Worm (Caenorhabditis elegans) whole organism, L2 larva: Measurements from ENCODE around the gene C39B5.14.

Source experiments
- C34F6.9 ChIP-seq: fragments of 150-350 bp; optimal IDR thresholded peaks from 2 replicates; lab custom pipeline; 2014; ENCODE audit warnings: missing biosample characterization, missing genetic modification characterization
- F13H6.1 ChIP-seq: sonication (generic microtip); optimal IDR thresholded peaks from 2 replicates; lab custom pipeline; 2016; ENCODE audit warnings: missing genetic modification characterization, missing compliant biosample characterization
- R02D3.7 ChIP-seq: fragments of 150-350 bp; optimal IDR thresholded peaks from 2 replicates; lab custom pipeline; 2014; ENCODE audit warnings: missing biosample characterization, missing genetic modification characterization
- Y55F3AM.14 ChIP-seq: fragments of 200-800 bp; sonication (Bioruptor generic); optimal IDR thresholded peaks from 2 replicates; lab custom pipeline; 2018; ENCODE audit warnings: mild to moderate bottlenecking, missing genetic modification characterization, missing compliant biosample characterization
- alr-1 ChIP-seq: fragments of 150-350 bp; optimal IDR thresholded peaks from 2 replicates; lab custom pipeline; 2014; ENCODE audit warnings: missing biosample characterization, missing genetic modification characterization
- blmp-1 ChIP-seq: sonication (generic microtip); optimal IDR thresholded peaks from 2 replicates; lab custom pipeline; 2017; ENCODE audit warnings: missing genetic modification characterization, mild to moderate bottlenecking, missing compliant biosample characterization, antibody characterized with exemption, moderate library complexity; ENCODE audit not compliant: insufficient read depth
- ceh-16 ChIP-seq: fragments of 150-350 bp; optimal IDR thresholded peaks from 2 replicates; lab custom pipeline; 2014; ENCODE audit warnings: missing biosample characterization, missing genetic modification characterization
- ceh-82 ChIP-seq: fragments of 150-350 bp; optimal IDR thresholded peaks from 2 replicates; lab custom pipeline; 2014; ENCODE audit warnings: missing biosample characterization, missing genetic modification characterization
- crh-2 ChIP-seq: sonication (generic microtip); optimal IDR thresholded peaks from 2 replicates; lab custom pipeline; 2017; ENCODE audit warnings: missing biosample characterization, missing genetic modification characterization
- dmd-4 ChIP-seq: sonication (generic microtip); optimal IDR thresholded peaks from 2 replicates; lab custom pipeline; 2017; ENCODE audit warnings: missing biosample characterization, missing genetic modification characterization
- egl-27 ChIP-seq: sonication (generic microtip); optimal IDR thresholded peaks from 3 replicates; lab custom pipeline; 2017; ENCODE audit warnings: missing biosample characterization, missing genetic modification reagents, missing genetic modification characterization
- elt-1 ChIP-seq: fragments of 150-350 bp; optimal IDR thresholded peaks from 2 replicates; lab custom pipeline; 2014; ENCODE audit warnings: missing biosample characterization, missing genetic modification characterization
- elt-3 ChIP-seq: sonication (generic microtip); optimal IDR thresholded peaks from 2 replicates; lab custom pipeline; 2017; ENCODE audit warnings: missing biosample characterization, missing genetic modification characterization
- fos-1 ChIP-seq: fragments of 150-350 bp; optimal IDR thresholded peaks from 2 replicates; lab custom pipeline; 2014; ENCODE audit warnings: missing biosample characterization, missing genetic modification characterization
- gmeb-1 ChIP-seq: fragments of 150-350 bp; optimal IDR thresholded peaks from 2 replicates; lab custom pipeline; 2014; ENCODE audit warnings: missing biosample characterization, missing genetic modification characterization
- lin-11 ChIP-seq: fragments of 150-350 bp; sonication (generic microtip); optimal IDR thresholded peaks from 2 replicates; lab custom pipeline; 2014; ENCODE audit warnings: missing biosample characterization, missing genetic modification characterization, inconsistent platforms, mixed read lengths
- lin-13 ChIP-seq: fragments of 150-350 bp; optimal IDR thresholded peaks from 2 replicates; lab custom pipeline; 2014; ENCODE audit warnings: missing biosample characterization, missing genetic modification reagents, missing genetic modification characterization
- lin-39 ChIP-seq: fragments of 150-350 bp; optimal IDR thresholded peaks from 2 replicates; lab custom pipeline; 2014; ENCODE audit warnings: missing biosample characterization, missing genetic modification reagents, missing genetic modification characterization
- lsy-2 ChIP-seq, 2 experiments: fragments of 150-350 bp in 1 of 2; sonication (generic microtip) in 1 of 2; optimal IDR thresholded peaks; 2 replicates each; lab custom pipeline; 2014 to 2017; ENCODE audit warnings: missing biosample characterization in 2 of 2, missing genetic modification characterization in 2 of 2
- mbf-1 ChIP-seq: sonication (generic microtip); optimal IDR thresholded peaks from 2 replicates; lab custom pipeline; 2017; ENCODE audit warnings: missing biosample characterization, missing genetic modification characterization
- nhr-10 ChIP-seq: sonication (generic microtip); optimal IDR thresholded peaks from 2 replicates; lab custom pipeline; 2017; ENCODE audit warnings: missing biosample characterization, missing genetic modification characterization
- nhr-11 ChIP-seq: fragments of 150-350 bp; optimal IDR thresholded peaks from 2 replicates; lab custom pipeline; 2014; ENCODE audit warnings: missing biosample characterization, missing genetic modification characterization
- nhr-129 ChIP-seq: fragments of 150-350 bp; optimal IDR thresholded peaks from 2 replicates; lab custom pipeline; 2014; ENCODE audit warnings: missing biosample characterization, missing genetic modification characterization
- nhr-21 ChIP-seq: fragments of 150-350 bp; optimal IDR thresholded peaks from 2 replicates; lab custom pipeline; 2014; ENCODE audit warnings: missing biosample characterization, missing genetic modification characterization
- nhr-23 ChIP-seq: fragments of 150-350 bp; optimal IDR thresholded peaks from 2 replicates; lab custom pipeline; 2014; ENCODE audit warnings: missing biosample characterization, missing genetic modification reagents, missing genetic modification characterization
- nhr-6 ChIP-seq: fragments of 150-350 bp; optimal IDR thresholded peaks from 2 replicates; lab custom pipeline; 2014; ENCODE audit warnings: missing biosample characterization, missing genetic modification characterization
- nhr-77 ChIP-seq: fragments of 150-350 bp; optimal IDR thresholded peaks from 2 replicates; lab custom pipeline; 2014; ENCODE audit warnings: missing biosample characterization, missing genetic modification characterization
- peb-1 ChIP-seq: fragments of 150-350 bp; optimal IDR thresholded peaks from 2 replicates; lab custom pipeline; 2014; ENCODE audit warnings: missing biosample characterization, missing genetic modification characterization
- sem-4 ChIP-seq: fragments of 150-350 bp; optimal IDR thresholded peaks from 2 replicates; lab custom pipeline; 2014; ENCODE audit warnings: missing biosample characterization, missing genetic modification reagents, missing genetic modification characterization
- skn-1 ChIP-seq: sonication (generic microtip); optimal IDR thresholded peaks from 2 replicates; lab custom pipeline; 2017; ENCODE audit warnings: missing biosample characterization, missing genetic modification characterization
- sma-3 ChIP-seq: sonication (generic microtip); optimal IDR thresholded peaks from 2 replicates; lab custom pipeline; 2016; ENCODE audit warnings: missing genetic modification reagents, missing genetic modification characterization, missing compliant biosample characterization
- sma-9 ChIP-seq, 2 experiments: fragments of 150-350 bp in 1 of 2; sonication (generic microtip) in 1 of 2; optimal IDR thresholded peaks; 2 replicates each; lab custom pipeline; 2014 to 2016; ENCODE audit warnings: missing genetic modification characterization in 2 of 2, mild to moderate bottlenecking in 1 of 2, missing biosample characterization in 1 of 2, missing compliant biosample characterization in 1 of 2, missing genetic modification reagents in 1 of 2, moderate library complexity in 1 of 2
- snpc-4 ChIP-seq: fragments of 150-350 bp; optimal IDR thresholded peaks from 2 replicates; lab custom pipeline; 2014; ENCODE audit warnings: missing biosample characterization, missing genetic modification characterization
- unc-39 ChIP-seq: fragments of 150-350 bp; optimal IDR thresholded peaks from 2 replicates; lab custom pipeline; 2014; ENCODE audit warnings: missing biosample characterization, missing genetic modification characterization
- unc-55 ChIP-seq: fragments of 150-350 bp; sonication (generic microtip); optimal IDR thresholded peaks from 3 replicates; lab custom pipeline; 2014; ENCODE audit warnings: missing biosample characterization, missing genetic modification reagents, missing genetic modification characterization
- unc-62 ChIP-seq: fragments of 150-350 bp; optimal IDR thresholded peaks from 2 replicates; lab custom pipeline; 2014; ENCODE audit warnings: missing biosample characterization, missing genetic modification reagents, missing genetic modification characterization
- zag-1 ChIP-seq: fragments of 150-350 bp; optimal IDR thresholded peaks from 2 replicates; lab custom pipeline; 2014; ENCODE audit warnings: missing biosample characterization, missing genetic modification characterization
- ztf-11 ChIP-seq: sonication (generic microtip); optimal IDR thresholded peaks from 2 replicates; lab custom pipeline; 2017; ENCODE audit warnings: missing biosample characterization, missing genetic modification characterization
- ztf-4 ChIP-seq: fragments of 150-350 bp; optimal IDR thresholded peaks from 2 replicates; lab custom pipeline; 2014; ENCODE audit warnings: missing biosample characterization, missing genetic modification characterization

Gene C39B5.14

DNA sequence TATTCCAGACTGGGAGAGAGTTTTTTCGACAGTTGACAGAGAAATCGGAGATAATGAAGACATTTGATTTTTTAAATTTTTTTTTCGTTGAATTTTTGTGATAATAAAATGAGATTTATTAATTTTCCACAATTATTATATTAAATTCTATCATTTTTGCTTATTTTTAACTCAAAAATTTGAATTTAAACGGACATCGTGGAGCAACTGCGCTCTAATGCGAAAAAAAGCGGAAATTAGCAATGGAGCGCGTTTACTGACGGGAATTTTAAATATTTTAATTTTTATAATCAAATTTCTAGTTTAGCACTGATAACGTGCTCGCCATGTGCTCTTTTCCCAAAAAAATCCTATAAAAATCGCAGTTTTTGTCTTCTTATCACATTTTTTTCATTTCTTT lies at the start of gene C39B5.14:
Gene C39B5.14, plus strand, starts transcription at position 301 of the 400 bp plus-strand sequence.
- TF ChIP-seq nhr-77 (tag; lab: Kevin White, UChicago) (no peak), sma-9 (GFP tag; optimal IDR thresholded peaks at IDR 0.05; lab: Kevin White, UChicago) (no peak), sma-9 (tag; optimal IDR thresholded peaks at IDR 0.05; lab: Kevin White, UChicago) (no peak), nhr-10 (tag; lab: Kevin White, UChicago) (no peak), ztf-11 (tag; lab: Kevin White, UChicago) (no peak), nhr-129 (tag; lab: Kevin White, UChicago) (no peak), ceh-82 (tag; lab: Kevin White, UChicago) (no peak), peb-1 (tag; lab: Kevin White, UChicago) (no peak), lin-13 (GFP tag; lab: Kevin White, UChicago) (no peak), unc-62 (no peak), blmp-1 (tag; lab: Kevin White, UChicago) (no peak), ztf-4 (tag; lab: Kevin White, UChicago) (no peak), sma-3 (no peak), lin-11 (tag; lab: Kevin White, UChicago) (no peak), gmeb-1 (no peak), C34F6.9 (tag; lab: Kevin White, UChicago) (no peak)
- TF ChIP-seq, all 48 proteins: peak for 0

DNA sequence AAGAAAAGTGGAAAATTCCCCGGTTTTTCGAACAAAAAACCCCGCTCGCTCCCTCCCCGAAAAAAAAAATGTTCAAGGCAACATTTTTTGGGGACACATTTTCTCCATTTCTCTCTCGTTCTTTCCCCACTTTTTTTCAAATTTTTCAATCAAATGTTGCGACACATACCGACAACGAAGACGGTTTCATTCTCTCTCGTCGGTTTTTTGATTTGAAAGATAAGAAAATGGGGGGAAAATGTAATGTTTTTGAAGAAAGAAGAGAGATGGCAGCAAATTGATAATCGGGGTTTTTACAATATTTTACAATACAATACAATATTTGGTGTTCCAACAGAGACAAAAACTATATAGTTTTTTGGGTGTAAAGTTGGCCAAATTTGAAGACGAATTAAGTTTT lies 41.8 kb upstream of the C39B5.14 start:
- TF ChIP-seq fos-1 (tag; lab: Kevin White, UChicago) (peak; percentile 65), zag-1 (tag; lab: Kevin White, UChicago) (no peak), sma-9 (GFP tag; optimal IDR thresholded peaks at IDR 0.05; lab: Kevin White, UChicago) (no peak), sma-9 (tag; optimal IDR thresholded peaks at IDR 0.05; lab: Kevin White, UChicago) (no peak), unc-62 (no peak), lin-39 (tag; lab: Kevin White, UChicago) (no peak), C34F6.9 (tag; lab: Kevin White, UChicago) (peak; percentile 26), nhr-129 (tag; lab: Kevin White, UChicago) (peak; percentile 12), nhr-23 (no peak), lin-11 (tag; lab: Kevin White, UChicago) (no peak), crh-2 (peak; percentile 37), nhr-10 (tag; lab: Kevin White, UChicago) (no peak), gmeb-1 (peak; percentile 28), nhr-6 (tag; lab: Kevin White, UChicago) (no peak), mbf-1 (tag; lab: Kevin White, UChicago) (no peak), unc-55 (GFP tag; lab: Kevin White, UChicago) (no peak), lin-13 (GFP tag; lab: Kevin White, UChicago) (peak; percentile 8), egl-27 (tag; lab: Kevin White, UChicago) (no peak), peb-1 (tag; lab: Kevin White, UChicago) (no peak), ceh-16 (tag; lab: Kevin White, UChicago) (no peak)

DNA sequence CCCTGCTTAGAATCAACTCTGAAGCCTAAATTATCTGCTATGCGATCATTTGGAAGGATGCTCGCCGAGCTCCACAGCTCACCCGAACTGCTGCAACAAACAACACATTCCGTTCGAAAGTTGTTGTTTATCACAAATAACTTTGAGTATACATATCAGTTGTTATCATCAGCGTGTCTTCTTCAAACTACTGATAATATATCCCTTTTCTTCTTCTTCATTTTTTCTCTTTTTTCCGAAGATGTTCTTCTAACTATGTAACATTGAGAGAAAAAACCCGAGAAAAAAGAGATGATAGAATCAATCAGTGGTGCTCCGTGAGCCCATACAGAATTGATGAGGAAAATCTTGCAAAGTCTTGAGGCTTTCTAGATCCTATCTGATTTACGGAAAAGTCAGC lies 40.7 kb upstream of the C39B5.14 start:
- TF ChIP-seq C34F6.9 (tag; lab: Kevin White, UChicago) (peak; percentile 45), nhr-21 (tag; lab: Kevin White, UChicago) (no peak), nhr-129 (tag; lab: Kevin White, UChicago) (peak; percentile 22), sma-9 (GFP tag; optimal IDR thresholded peaks at IDR 0.05; lab: Kevin White, UChicago) (peak; percentile 37), sma-9 (tag; optimal IDR thresholded peaks at IDR 0.05; lab: Kevin White, UChicago) (no peak), mbf-1 (tag; lab: Kevin White, UChicago) (no peak), lin-13 (GFP tag; lab: Kevin White, UChicago) (no peak), F13H6.1 (tag; lab: Kevin White, UChicago) (peak; percentile 62), lsy-2 (tag; optimal IDR thresholded peaks at IDR 0.05; lab: Kevin White, UChicago) (peak in 1 of 2 experiments; percentile 56)

DNA sequence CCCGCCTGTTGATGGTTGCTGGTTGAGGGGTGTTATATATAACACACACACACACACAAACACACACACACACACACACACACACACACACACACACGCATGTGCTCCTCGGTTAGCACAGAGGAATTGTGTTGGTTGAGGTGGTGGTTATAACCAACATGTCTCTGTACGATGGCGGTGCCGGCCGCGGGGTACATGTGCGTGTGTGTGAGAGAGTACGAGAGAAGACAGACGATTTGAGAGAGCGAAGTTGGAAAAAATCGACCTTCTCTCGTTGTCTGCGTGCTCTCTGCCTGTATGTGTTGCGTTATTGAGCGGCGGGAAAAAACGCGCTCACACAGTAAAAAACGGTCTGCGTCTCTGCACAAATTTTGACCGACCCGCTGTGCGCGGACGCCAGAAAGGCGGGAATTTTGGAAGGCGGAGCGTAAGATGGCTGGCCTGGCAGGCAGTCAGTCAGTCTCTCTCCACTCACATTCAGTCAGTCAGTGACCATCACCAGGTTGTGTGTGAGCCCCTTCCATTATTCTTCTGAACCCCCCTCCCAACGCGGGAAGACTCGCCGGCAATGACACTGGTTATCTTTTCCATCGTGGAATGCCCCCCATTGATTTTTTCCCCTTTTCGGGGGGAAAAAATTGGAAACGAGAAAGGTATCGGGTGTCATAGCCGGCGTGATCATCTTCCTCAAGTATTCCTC lies 39.2 kb upstream of the C39B5.14 start:
- TF ChIP-seq unc-55 (GFP tag; lab: Kevin White, UChicago): peak; percentile 16
- TF ChIP-seq skn-1: no peak
- TF ChIP-seq nhr-6 (tag; lab: Kevin White, UChicago): peak; percentile 62
- no peak for TF ChIP-seq nhr-77 (tag; lab: Kevin White, UChicago)
- no peak for TF ChIP-seq nhr-11
- TF ChIP-seq alr-1 (tag; lab: Kevin White, UChicago): no peak
- peak; percentile 12 for TF ChIP-seq zag-1 (tag; lab: Kevin White, UChicago)
- peak; percentile 83 for TF ChIP-seq crh-2
- peak; percentile 54 for TF ChIP-seq egl-27 (tag; lab: Kevin White, UChicago)
- TF ChIP-seq elt-1 (tag; lab: Kevin White, UChicago): no peak
- peak; percentile 63 for TF ChIP-seq sem-4 (tag; lab: Kevin White, UChicago)
- peak; percentile 29 for TF ChIP-seq peb-1 (tag; lab: Kevin White, UChicago)
- TF ChIP-seq unc-39: no peak
- peak; percentile 26 to 68 for TF ChIP-seq lsy-2 (tag; optimal IDR thresholded peaks at IDR 0.05; lab: Kevin White, UChicago)
- TF ChIP-seq lin-39 (tag; lab: Kevin White, UChicago): no peak
- no peak for TF ChIP-seq unc-62
- peak; percentile 21 for TF ChIP-seq snpc-4 (tag; lab: Kevin White, UChicago)
- no peak for TF ChIP-seq nhr-10 (tag; lab: Kevin White, UChicago)
- TF ChIP-seq elt-3 (tag; lab: Kevin White, UChicago): no peak
- peak; percentile 66 for TF ChIP-seq gmeb-1
- peak; percentile 82 for TF ChIP-seq sma-9 (GFP tag; optimal IDR thresholded peaks at IDR 0.05; lab: Kevin White, UChicago)
- TF ChIP-seq sma-9 (tag; optimal IDR thresholded peaks at IDR 0.05; lab: Kevin White, UChicago): no peak
- TF ChIP-seq ceh-82 (tag; lab: Kevin White, UChicago): no peak
- no peak for TF ChIP-seq lin-11 (tag; lab: Kevin White, UChicago)
- TF ChIP-seq ztf-11 (tag; lab: Kevin White, UChicago): no peak
- TF ChIP-seq nhr-23: no peak
- TF ChIP-seq dmd-4: no peak
- TF ChIP-seq R02D3.7 (tag; lab: Kevin White, UChicago): no peak
- TF ChIP-seq nhr-21 (tag; lab: Kevin White, UChicago): peak; percentile 54
- TF ChIP-seq Y55F3AM.14: peak; percentile 28
- peak; percentile 51 for TF ChIP-seq ztf-4 (tag; lab: Kevin White, UChicago)
